Fruit fly (Drosophila melanogaster) whole organism, wandering third instar larva: ENCODE data around the gene PH4alphaMP.

Experiments
- Abd-B ChIP-seq: fragments of >200 bp; optimal IDR thresholded peaks from 2 replicates; lab custom pipeline; 2017; ENCODE audit warnings: missing biosample characterization, missing genetic modification characterization
- CG32264 ChIP-seq: fragments of 200-800 bp; sonication (Bioruptor generic); optimal IDR thresholded peaks from 2 replicates; lab custom pipeline; 2016; ENCODE audit warnings: missing biosample characterization, missing genetic modification characterization
- CG9705 ChIP-seq: fragments of 200-800 bp; sonication (Bioruptor generic); optimal IDR thresholded peaks from 2 replicates; lab custom pipeline; 2018; ENCODE audit warnings: missing biosample characterization, mild to moderate bottlenecking, missing genetic modification characterization
- CrebA ChIP-seq: fragments of 200-800 bp; sonication (Bioruptor generic); optimal IDR thresholded peaks from 2 replicates; lab custom pipeline; 2016; ENCODE audit warnings: missing biosample characterization, mild to moderate bottlenecking, missing genetic modification characterization, borderline replicate concordance
- Dfd ChIP-seq: fragments of >200 bp; optimal IDR thresholded peaks from 2 replicates; lab custom pipeline; 2017; ENCODE audit warnings: missing biosample characterization, missing genetic modification characterization
- GATAd ChIP-seq: sonication (Bioruptor generic); optimal IDR thresholded peaks from 2 replicates; lab custom pipeline; 2016; ENCODE audit warnings: missing biosample characterization, missing genetic modification characterization
- HLH106 ChIP-seq: fragments of 200-800 bp; optimal IDR thresholded peaks from 3 replicates; lab custom pipeline; 2019; ENCODE audit warnings: missing biosample characterization, mild to moderate bottlenecking, missing genetic modification characterization, moderate library complexity
- Hnf4 ChIP-seq: fragments of 200-800 bp; sonication (Bioruptor generic); optimal IDR thresholded peaks from 2 replicates; lab custom pipeline; 2016; ENCODE audit warnings: missing biosample characterization, mild to moderate bottlenecking, missing genetic modification characterization
- Myc ChIP-seq: fragments of >200 bp; optimal IDR thresholded peaks from 2 replicates; lab custom pipeline; 2017
- N ChIP-seq: fragments of >200 bp; optimal IDR thresholded peaks from 2 replicates; lab custom pipeline; 2018; ENCODE audit warnings: missing biosample characterization, missing external identifiers, missing genetic modification characterization
- OdsH ChIP-seq: fragments of 200-800 bp; sonication (Bioruptor generic); optimal IDR thresholded peaks from 2 replicates; lab custom pipeline; 2016; ENCODE audit warnings: missing biosample characterization, mild to moderate bottlenecking, missing genetic modification characterization
- Rel ChIP-seq, 2 experiments: fragments of 200-800 bp; sonication (Bioruptor generic) in 1 of 2; optimal IDR thresholded peaks; 2 replicates in 1 of 2; 3 replicates in 1 of 2; lab custom pipeline; 2016 to 2019; ENCODE audit warnings: mild to moderate bottlenecking in 2 of 2, missing biosample characterization in 2 of 2, missing genetic modification characterization in 2 of 2, moderate library complexity in 1 of 2
- Sp1 ChIP-seq: fragments of 200-800 bp; sonication (Bioruptor generic); optimal IDR thresholded peaks from 3 replicates; lab custom pipeline; 2019; ENCODE audit warnings: missing biosample characterization, mild to moderate bottlenecking, missing genetic modification characterization, moderate library complexity
- Vsx2 ChIP-seq: fragments of 200-300, 225-300 bp; sonication (Bioruptor generic); optimal IDR thresholded peaks from 2 replicates; lab custom pipeline; 2018; ENCODE audit warnings: missing biosample characterization, missing genetic modification characterization; ENCODE audit not compliant: partially characterized antibody
- br ChIP-seq: fragments of 200-800 bp; sonication (Bioruptor generic); optimal IDR thresholded peaks from 2 replicates; lab custom pipeline; 2016; ENCODE audit warnings: missing biosample characterization, missing genetic modification characterization
- brk ChIP-seq: fragments of 200-800 bp; sonication (Bioruptor generic); optimal IDR thresholded peaks from 2 replicates; lab custom pipeline; 2016; ENCODE audit warnings: missing biosample characterization, mild to moderate bottlenecking, missing genetic modification characterization
- dmrt93B ChIP-seq: fragments of 200-800 bp; sonication (Bioruptor generic); optimal IDR thresholded peaks from 2 replicates; lab custom pipeline; 2018; ENCODE audit warnings: missing biosample characterization, mild to moderate bottlenecking, missing genetic modification characterization
- dsf ChIP-seq: sonication (Bioruptor generic); optimal IDR thresholded peaks from 2 replicates; lab custom pipeline; 2016; ENCODE audit warnings: missing biosample characterization, missing genetic modification characterization, borderline replicate concordance
- ey ChIP-seq: fragments of 200-800 bp; sonication (Bioruptor generic); optimal IDR thresholded peaks from 2 replicates; lab custom pipeline; 2016; ENCODE audit warnings: missing biosample characterization, missing genetic modification characterization
- fru ChIP-seq: fragments of 200-800 bp; sonication (Bioruptor generic); optimal IDR thresholded peaks from 3 replicates; lab custom pipeline; 2016; ENCODE audit warnings: missing biosample characterization, mild to moderate bottlenecking, missing genetic modification characterization
- h ChIP-seq: fragments of 200-800 bp; sonication (Bioruptor generic); optimal IDR thresholded peaks from 3 replicates; lab custom pipeline; 2016; ENCODE audit warnings: missing biosample characterization, mild to moderate bottlenecking, missing genetic modification characterization
- jim ChIP-seq: fragments of 175-275, 200-325 bp; sonication (Bioruptor generic); optimal IDR thresholded peaks from 2 replicates; lab custom pipeline; 2016; ENCODE audit warnings: missing biosample characterization, mild to moderate bottlenecking, missing genetic modification characterization
- lola ChIP-seq: fragments of >200 bp; optimal IDR thresholded peaks from 2 replicates; lab custom pipeline; 2017; ENCODE audit warnings: missing biosample characterization, missing genetic modification characterization
- pan ChIP-seq: fragments of >200 bp; optimal IDR thresholded peaks from 2 replicates; lab custom pipeline; 2017
- psq ChIP-seq: fragments of 200-800 bp; sonication (Bioruptor generic); optimal IDR thresholded peaks from 3 replicates; lab custom pipeline; 2017; ENCODE audit warnings: missing biosample characterization, mild to moderate bottlenecking, missing genetic modification characterization, moderate library complexity
- rgr ChIP-seq: fragments of 200-800 bp; sonication (Bioruptor generic); optimal IDR thresholded peaks from 3 replicates; lab custom pipeline; 2016; ENCODE audit warnings: missing biosample characterization, mild to moderate bottlenecking, missing genetic modification characterization
- sage ChIP-seq: fragments of 200-800 bp; sonication (Bioruptor generic); optimal IDR thresholded peaks from 2 replicates; lab custom pipeline; 2016; ENCODE audit warnings: missing biosample characterization, mild to moderate bottlenecking, missing genetic modification characterization
- sv ChIP-seq: fragments of 200-800 bp; sonication (Bioruptor generic); optimal IDR thresholded peaks from 3 replicates; lab custom pipeline; 2016; ENCODE audit warnings: missing biosample characterization, missing genetic modification characterization
- tai ChIP-seq: sonication (Bioruptor generic); optimal IDR thresholded peaks from 2 replicates; lab custom pipeline; 2016; ENCODE audit warnings: missing biosample characterization, missing genetic modification characterization
- usp ChIP-seq: fragments of >200 bp; optimal IDR thresholded peaks from 2 replicates; lab custom pipeline; 2017; ENCODE audit warnings: missing biosample characterization, missing genetic modification characterization

The PH4alphaMP gene

dm6 chr3R:30531129-30531708 is 35.3 kb upstream of the PH4alphaMP start:
- no peak for TF ChIP-seq HLH106
- no peak for TF ChIP-seq Rel (GFP tag; optimal IDR thresholded peaks at IDR 0.05; lab: Kevin White, UChicago)
- TF ChIP-seq Rel (tag; optimal IDR thresholded peaks at IDR 0.05; lab: Kevin White, UChicago) = no peak
- no peak for TF ChIP-seq CG9705
- TF ChIP-seq sage = no peak
- no peak for TF ChIP-seq fru (GFP tag; lab: Kevin White, UChicago)
- TF ChIP-seq ey (GFP tag; lab: Kevin White, UChicago) = no peak
- TF ChIP-seq brk = no peak
- TF ChIP-seq pan = no peak
- TF ChIP-seq Sp1 = no peak
- no peak for TF ChIP-seq h (GFP tag; lab: Kevin White, UChicago)
- no peak for TF ChIP-seq lola (GFP tag; lab: Kevin White, UChicago)
- TF ChIP-seq usp (GFP tag; lab: Kevin White, UChicago) = no peak
- no peak for TF ChIP-seq OdsH (GFP tag; lab: Kevin White, UChicago)
- no peak for TF ChIP-seq tai (GFP tag; lab: Kevin White, UChicago)
- no peak for TF ChIP-seq br (GFP tag; lab: Kevin White, UChicago)
- no peak for TF ChIP-seq dmrt93B

DNA sequence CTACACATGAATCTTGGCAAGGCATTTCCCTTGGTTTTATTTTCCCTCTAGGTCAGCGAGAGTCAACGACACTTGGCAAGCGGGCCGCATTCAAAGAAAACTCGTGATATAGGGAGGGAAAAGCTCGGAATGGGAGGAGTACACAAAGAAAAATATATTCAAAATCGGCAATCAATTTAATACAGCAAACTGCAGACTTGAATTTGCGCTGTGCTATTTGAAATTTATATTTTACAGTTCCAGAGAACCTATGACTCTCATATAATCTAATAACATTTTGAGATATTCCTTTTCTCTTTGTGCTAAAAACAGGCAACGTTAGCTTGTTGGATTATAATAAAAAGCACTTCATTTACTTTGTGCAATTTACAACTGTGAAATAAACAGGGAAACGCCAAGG is 33.6 kb upstream of the PH4alphaMP start:
- TF ChIP-seq Dfd (GFP tag; lab: Kevin White, UChicago) (no peak), rgr (no peak), ey (GFP tag; lab: Kevin White, UChicago) (no peak), psq (GFP tag; lab: Kevin White, UChicago) (no peak), CG32264 (no peak), dmrt93B (no peak), CrebA (GFP tag; lab: Kevin White, UChicago) (no peak), GATAd (no peak), usp (GFP tag; lab: Kevin White, UChicago) (no peak), N (GFP tag; lab: Kevin White, UChicago) (no peak), dsf (GFP tag; lab: Kevin White, UChicago) (no peak), Vsx2 (GFP tag; lab: Kevin White, UChicago) (no peak), Myc (lab: Kevin White, UChicago) (no peak)

DNA sequence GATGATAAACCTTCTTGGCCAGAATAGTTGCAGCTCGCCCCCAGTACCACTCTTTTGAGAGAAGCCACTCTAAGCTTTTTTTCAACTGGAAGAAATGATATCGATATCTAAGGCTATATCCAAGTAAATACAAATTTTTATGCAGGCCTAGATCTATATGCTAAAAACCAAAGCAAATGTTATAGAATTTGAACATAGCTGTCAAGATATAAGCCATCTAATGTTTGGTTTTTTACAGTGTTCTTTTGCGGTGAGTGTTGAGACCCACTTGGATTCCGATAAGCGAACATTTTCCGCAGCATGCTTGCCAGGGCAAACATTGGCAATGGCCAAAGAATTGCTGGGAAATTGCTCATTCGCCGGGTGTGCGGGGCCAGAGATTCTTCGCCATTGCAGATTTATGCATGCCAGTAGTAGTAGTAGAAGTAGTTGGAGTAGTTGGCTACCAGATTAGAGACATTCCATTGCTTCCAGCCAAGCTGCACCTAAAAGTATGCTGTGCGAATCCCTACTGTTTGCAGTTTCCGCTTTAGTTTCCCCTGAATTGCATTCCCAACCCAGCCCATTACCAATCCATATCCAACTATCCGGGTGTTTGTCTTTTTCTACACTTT is 32.8 kb upstream of the PH4alphaMP start:
- TF ChIP-seq Myc (lab: Kevin White, UChicago) = peak; percentile 23
- TF ChIP-seq N (GFP tag; lab: Kevin White, UChicago) = peak; percentile 67
- TF ChIP-seq fru (GFP tag; lab: Kevin White, UChicago) = no peak
- no peak for TF ChIP-seq ey (GFP tag; lab: Kevin White, UChicago)
- no peak for TF ChIP-seq Dfd (GFP tag; lab: Kevin White, UChicago)
- TF ChIP-seq HLH106 = no peak
- TF ChIP-seq Rel (GFP tag; optimal IDR thresholded peaks at IDR 0.05; lab: Kevin White, UChicago) = no peak
- no peak for TF ChIP-seq Rel (tag; optimal IDR thresholded peaks at IDR 0.05; lab: Kevin White, UChicago)
- no peak for TF ChIP-seq dmrt93B
- TF ChIP-seq Hnf4 (GFP tag; lab: Kevin White, UChicago) = no peak
- peak; percentile 85 for TF ChIP-seq lola (GFP tag; lab: Kevin White, UChicago)
- TF ChIP-seq usp (GFP tag; lab: Kevin White, UChicago) = no peak
- peak; percentile 36 for TF ChIP-seq Abd-B
- TF ChIP-seq, all 38 proteins: peak for 4

dm6 chr3R:30526799-30527465 is 31.0 kb upstream of the PH4alphaMP start, which contains the start of gene jdp:
Gene jdp (minus strand): TSS chr3R:30527037.
- TF ChIP-seq usp (GFP tag; lab: Kevin White, UChicago) (no peak), Rel (GFP tag; optimal IDR thresholded peaks at IDR 0.05; lab: Kevin White, UChicago) (peak; percentile 45), Rel (tag; optimal IDR thresholded peaks at IDR 0.05; lab: Kevin White, UChicago) (peak; percentile 99), Hnf4 (GFP tag; lab: Kevin White, UChicago) (peak; percentile 0), jim (GFP tag; lab: Kevin White, UChicago) (peak; percentile 42), HLH106 (no peak), sv (GFP tag; lab: Kevin White, UChicago) (no peak)
